Fruit fly (Drosophila melanogaster) whole organism, embryonic: ENCODE measurements around the gene SMC6.
A peak's percentile ranks its signal among the peaks of the same experiment; 100 is the strongest.

Experiments used
- B-H2 ChIP-seq: fragments of 200-800 bp; sonication (Bioruptor generic); optimal IDR thresholded peaks from 2 replicates; lab custom pipeline; 2018; ENCODE audit warnings: missing biosample characterization, mild to moderate bottlenecking, missing genetic modification characterization
- CG1024 ChIP-seq: fragments of 200-800 bp; sonication (Bioruptor generic); IDR thresholded peaks from 2 replicates; pipeline ENCODE4 v1.3.6; 2022; ENCODE audit warnings: missing biosample characterization, missing genetic modification characterization
- CG10267 ChIP-seq: fragments of 200-800 bp; sonication (Bioruptor generic); optimal IDR thresholded peaks from 2 replicates; lab custom pipeline; 2018; ENCODE audit warnings: missing biosample characterization, mild to moderate bottlenecking, missing genetic modification characterization, moderate library complexity
- CG10979 ChIP-seq: fragments of 200-800 bp; sonication (Bioruptor generic); optimal IDR thresholded peaks from 2 replicates; lab custom pipeline; 2018; ENCODE audit warnings: missing biosample characterization, mild to moderate bottlenecking, missing genetic modification characterization, moderate library complexity
- CG12219 ChIP-seq: fragments of 200-800 bp; sonication (Bioruptor generic); optimal IDR thresholded peaks from 3 replicates; lab custom pipeline; 2018; ENCODE audit warnings: missing biosample characterization, mild to moderate bottlenecking, missing genetic modification characterization
- CG12236 ChIP-seq: fragments of 200-800 bp; sonication (Bioruptor generic); optimal IDR thresholded peaks from 2 replicates; lab custom pipeline; 2016; ENCODE audit warnings: missing biosample characterization, missing genetic modification characterization
- CG12942 ChIP-seq: fragments of 200-800 bp; sonication (Bioruptor generic); optimal IDR thresholded peaks from 3 replicates; lab custom pipeline; 2016; ENCODE audit warnings: missing biosample characterization, missing genetic modification characterization
- CG13424 ChIP-seq: fragments of 200-800 bp; sonication (Bioruptor generic); optimal IDR thresholded peaks from 2 replicates; lab custom pipeline; 2019; ENCODE audit warnings: missing biosample characterization, mild to moderate bottlenecking, missing genetic modification characterization, moderate library complexity
- CG14710 ChIP-seq: fragments of 200-800 bp; sonication (Bioruptor generic); optimal IDR thresholded peaks from 3 replicates; lab custom pipeline; 2019; ENCODE audit warnings: missing biosample characterization, mild to moderate bottlenecking, missing genetic modification characterization, moderate library complexity
- CG14860 ChIP-seq: fragments of 200-800 bp; sonication (Bioruptor generic); IDR thresholded peaks from 3 replicates; pipeline ENCODE4 v1.3.6; 2022; ENCODE audit warnings: missing biosample characterization, missing genetic modification characterization; ENCODE audit not compliant: partially characterized antibody
- CG16863 ChIP-seq: fragments of 200-800 bp; sonication (Bioruptor generic); optimal IDR thresholded peaks from 3 replicates; lab custom pipeline; 2016; ENCODE audit warnings: missing biosample characterization, missing genetic modification characterization
- CG18011 ChIP-seq: fragments of 200-800 bp; sonication (Bioruptor generic); optimal IDR thresholded peaks from 2 replicates; lab custom pipeline; 2017; ENCODE audit warnings: missing biosample characterization, missing genetic modification characterization, mild to moderate bottlenecking, moderate library complexity, missing genotype
- CG30431 ChIP-seq: fragments of 200-800 bp; sonication (Bioruptor generic); optimal IDR thresholded peaks from 2 replicates; lab custom pipeline; 2017; ENCODE audit warnings: missing biosample characterization, missing genetic modification characterization
- CG31441 ChIP-seq: fragments of 200-800 bp; sonication (Bioruptor generic); IDR thresholded peaks from 2 replicates; pipeline ENCODE4 v1.3.6; 2022; ENCODE audit warnings: missing biosample characterization, missing genetic modification characterization
- CG32767 ChIP-seq: fragments of 200-800 bp; sonication (Bioruptor generic); IDR thresholded peaks from 2 replicates; pipeline ENCODE4 v1.3.6; 2022; ENCODE audit warnings: missing biosample characterization, missing genetic modification characterization
- CG32772 ChIP-seq: fragments of 200-800 bp; sonication (Bioruptor generic); IDR thresholded peaks from 2 replicates; pipeline ENCODE4 v1.3.6; 2022; ENCODE audit warnings: missing biosample characterization, missing genetic modification characterization
- CG3407 ChIP-seq: fragments of 200-800 bp; sonication (Bioruptor generic); optimal IDR thresholded peaks from 2 replicates; lab custom pipeline; 2018; ENCODE audit warnings: missing biosample characterization, mild to moderate bottlenecking, missing genetic modification characterization
- CG5245 ChIP-seq: fragments of 200-800 bp; sonication (Bioruptor generic); optimal IDR thresholded peaks from 3 replicates; lab custom pipeline; 2016; ENCODE audit warnings: missing biosample characterization, missing genetic modification characterization
- CG7271 ChIP-seq: fragments of 200-800 bp; sonication (Bioruptor generic); optimal IDR thresholded peaks from 2 replicates; lab custom pipeline; 2018; ENCODE audit warnings: missing biosample characterization, mild to moderate bottlenecking, missing genetic modification characterization, moderate library complexity
- CG9215 ChIP-seq: fragments of 200-800 bp; sonication (Bioruptor generic); IDR thresholded peaks from 2 replicates; pipeline ENCODE4 v1.3.6; 2022; ENCODE audit warnings: missing biosample characterization, missing genetic modification characterization
- CkIIα-i1 ChIP-seq: fragments of 200-800 bp; sonication (Bioruptor generic); IDR thresholded peaks from 2 replicates; pipeline ENCODE4 v1.3.6; 2022; ENCODE audit warnings: missing biosample characterization, missing genetic modification characterization
- Dll ChIP-seq: fragments of 200-800 bp; sonication (Bioruptor generic); IDR thresholded peaks from 4 replicates; pipeline ENCODE4 v1.3.6; 2022; ENCODE audit warnings: missing biosample characterization, missing genetic modification characterization; ENCODE audit not compliant: partially characterized antibody
- Drgx ChIP-seq: fragments of 200-800 bp; sonication (Bioruptor generic); IDR thresholded peaks from 2 replicates; pipeline ENCODE4 v1.3.6; 2022; ENCODE audit warnings: missing biosample characterization, missing genetic modification characterization
- GATAe ChIP-seq: fragments of 200-800 bp; sonication (Bioruptor generic); conservative IDR thresholded peaks from 2 replicates; pipeline ENCODE4 v1.3.6; 2022; ENCODE audit warnings: missing biosample characterization, missing genetic modification characterization
- Jarid2 ChIP-seq: fragments of 200-800 bp; sonication (Bioruptor generic); optimal IDR thresholded peaks from 3 replicates; lab custom pipeline; 2017; ENCODE audit warnings: mild to moderate bottlenecking, missing biosample characterization, missing genetic modification reagents, missing genetic modification characterization
- Kr ChIP-seq: fragments of 200-800 bp; sonication (Bioruptor generic); optimal IDR thresholded peaks from 2 replicates; lab custom pipeline; 2017; ENCODE audit warnings: missing biosample characterization, mild to moderate bottlenecking, missing genetic modification characterization
- MBD-R2 ChIP-seq: fragments of 200-800 bp; sonication (Bioruptor generic); IDR thresholded peaks from 2 replicates; pipeline ENCODE4 v1.3.6; 2022; ENCODE audit warnings: missing biosample characterization, missing genetic modification characterization
- MTF-1 ChIP-seq: fragments of 200-800 bp; sonication (Bioruptor generic); optimal IDR thresholded peaks from 2 replicates; lab custom pipeline; 2018; ENCODE audit warnings: missing biosample characterization, mild to moderate bottlenecking, missing genetic modification characterization, borderline replicate concordance
- Mes4 ChIP-seq: fragments of 200-800 bp; sonication (Bioruptor generic); optimal IDR thresholded peaks from 2 replicates; lab custom pipeline; 2016; ENCODE audit warnings: missing biosample characterization, missing genetic modification characterization
- Neu2 ChIP-seq: fragments of 200-800 bp; sonication (Bioruptor generic); optimal IDR thresholded peaks from 3 replicates; lab custom pipeline; 2016; ENCODE audit warnings: missing biosample characterization, missing genetic modification characterization, borderline replicate concordance
- Side ChIP-seq: fragments of 200-800 bp; sonication (Bioruptor generic); optimal IDR thresholded peaks from 2 replicates; lab custom pipeline; 2016; ENCODE audit warnings: missing biosample characterization, missing genetic modification characterization
- Sry-β ChIP-seq: fragments of 200-800 bp; sonication (Bioruptor generic); optimal IDR thresholded peaks from 2 replicates; lab custom pipeline; 2018; ENCODE audit warnings: missing biosample characterization, mild to moderate bottlenecking, missing genetic modification characterization, moderate library complexity
- bab2 ChIP-seq: fragments of 200-800 bp; sonication (Bioruptor generic); optimal IDR thresholded peaks from 2 replicates; lab custom pipeline; 2016; ENCODE audit warnings: missing biosample characterization, missing genetic modification characterization
- bsh ChIP-seq, 2 experiments: fragments of 200-800 bp; sonication (Bioruptor generic); optimal IDR thresholded peaks; 2 replicates each; lab custom pipeline; 2017 to 2018; ENCODE audit warnings: mild to moderate bottlenecking in 2 of 2, missing biosample characterization in 2 of 2, missing genetic modification characterization in 2 of 2, moderate library complexity in 1 of 2
- gsb-n ChIP-seq: fragments of 200-800 bp; sonication (Bioruptor generic); optimal IDR thresholded peaks from 3 replicates; lab custom pipeline; 2018; ENCODE audit warnings: missing biosample characterization, mild to moderate bottlenecking, missing genetic modification characterization
- hb ChIP-seq: fragments of 200-800 bp; sonication (Bioruptor generic); IDR thresholded peaks from 3 replicates; pipeline ENCODE4 v1.3.6; 2022; ENCODE audit warnings: missing biosample characterization, missing genetic modification characterization; ENCODE audit not compliant: partially characterized antibody
- inv ChIP-seq: fragments of 200-800 bp; sonication (Bioruptor generic); IDR thresholded peaks from 2 replicates; pipeline ENCODE4 v1.3.6; 2022; ENCODE audit warnings: missing biosample characterization, missing genetic modification characterization; ENCODE audit not compliant: partially characterized antibody
- lov ChIP-seq, 2 experiments: fragments of 200-800 bp in 1 of 2; fragments of >200 bp in 1 of 2; sonication (Bioruptor generic) in 1 of 2; IDR thresholded peaks in 1 of 2; optimal IDR thresholded peaks in 1 of 2; 2 replicates in 1 of 2; 3 replicates in 1 of 2; pipeline versions ENCODE4 v1.3.6 to Lab custom; 2017 to 2022; ENCODE audit warnings: missing biosample characterization in 1 of 2, missing genetic modification characterization in 1 of 2
- mam ChIP-seq: fragments of 200-800 bp; sonication (Bioruptor generic); optimal IDR thresholded peaks from 3 replicates; lab custom pipeline; 2016; ENCODE audit warnings: missing biosample characterization, missing genetic modification characterization
- nau ChIP-seq: fragments of 200-800 bp; sonication (Bioruptor generic); optimal IDR thresholded peaks from 3 replicates; lab custom pipeline; 2017; ENCODE audit warnings: missing biosample characterization, mild to moderate bottlenecking, missing genetic modification characterization, missing genetic modification reagents
- nerfin-1 ChIP-seq: fragments of 200-800 bp; sonication (Bioruptor generic); optimal IDR thresholded peaks from 3 replicates; lab custom pipeline; 2019; ENCODE audit warnings: missing biosample characterization, mild to moderate bottlenecking, missing genetic modification characterization, moderate library complexity
- pnt ChIP-seq: fragments of 200-800 bp; sonication (Bioruptor generic); optimal IDR thresholded peaks from 3 replicates; lab custom pipeline; 2016; ENCODE audit warnings: missing biosample characterization, missing genetic modification characterization
- schlank ChIP-seq: fragments of 200-800 bp; sonication (Bioruptor generic); optimal IDR thresholded peaks from 2 replicates; lab custom pipeline; 2018; ENCODE audit warnings: missing biosample characterization, mild to moderate bottlenecking, missing genetic modification characterization
- seq ChIP-seq: fragments of 200-800 bp; sonication (Bioruptor generic); IDR thresholded peaks from 2 replicates; pipeline ENCODE4 v1.3.6; 2022; ENCODE audit warnings: missing biosample characterization, missing genetic modification characterization
- tll ChIP-seq, 2 experiments: fragments of 200-800 bp in 1 of 2; fragments of >200 bp in 1 of 2; sonication (Bioruptor generic) in 1 of 2; optimal IDR thresholded peaks; 2 replicates each; lab custom pipeline; 2017 to 2019; ENCODE audit warnings: missing biosample characterization in 2 of 2, missing genetic modification characterization in 2 of 2, mild to moderate bottlenecking in 1 of 2, moderate library complexity in 1 of 2
- usp ChIP-seq: fragments of >200 bp; optimal IDR thresholded peaks from 2 replicates; lab custom pipeline; 2017; ENCODE audit warnings: missing biosample characterization, missing genetic modification characterization
- zfh2 ChIP-seq: fragments of 200-800 bp; sonication (Bioruptor generic); optimal IDR thresholded peaks from 2 replicates; lab custom pipeline; 2016; ENCODE audit warnings: missing biosample characterization, missing genetic modification characterization

Gene SMC6

dm6 chr3R:24161173-24161811 lies 31.9 kb downstream of the SMC6 start, which contains the start of the genes Myo95E and TBC1d7 (continued):
- peak; percentile 55; the same call in 2 of the 3 replicates for TF ChIP-seq CG14860 (GFP tag; lab: Robert Waterston, UW)
- TF ChIP-seq schlank (tag; lab: Kevin White, UChicago) = peak; percentile 47
- peak; percentile 55 for TF ChIP-seq CG18011 (GFP tag; lab: Kevin White, UChicago)
- peak; percentile 61 for TF ChIP-seq CG3407 (GFP tag; lab: Kevin White, UChicago)
- TF ChIP-seq gsb-n (tag; lab: Kevin White, UChicago) = no peak
- TF ChIP-seq usp (GFP tag; lab: Kevin White, UChicago) = no peak
- TF ChIP-seq CkIIα-i1 = 0 out of 2 replicates have a peak, but pooled peaks have one; percentile 31
- TF ChIP-seq Kr = no peak
- TF ChIP-seq CG10267 (tag; lab: Kevin White, UChicago) = peak; percentile 84
- peak; percentile 78 for TF ChIP-seq nerfin-1 (tag; lab: Kevin White, UChicago)
- TF ChIP-seq nau (GFP tag; lab: Kevin White, UChicago) = no peak
- peak; percentile 75 for TF ChIP-seq CG30431 (GFP tag; lab: Kevin White, UChicago)
- no peak for TF ChIP-seq Side
- peak; percentile 64 for TF ChIP-seq Sry-β (GFP tag; lab: Kevin White, UChicago)
- TF ChIP-seq inv (GFP tag; lab: Robert Waterston, UW) = peak; percentile 62
- TF ChIP-seq CG31441 (GFP tag; lab: Robert Waterston, UW) = no peak
- TF ChIP-seq CG14710 (tag; lab: Kevin White, UChicago) = peak; percentile 90
- TF ChIP-seq CG5245 (GFP tag; lab: Kevin White, UChicago) = peak; percentile 71
- peak; percentile 93 for TF ChIP-seq MBD-R2 (GFP tag; lab: Robert Waterston, UW)
- TF ChIP-seq CG9215 (GFP tag; lab: Robert Waterston, UW) = peak; percentile 85
- peak; percentile 27 for TF ChIP-seq MTF-1
- peak; percentile 56 for TF ChIP-seq mam (GFP tag; lab: Kevin White, UChicago)
- no peak for TF ChIP-seq tll (GFP tag; optimal IDR thresholded peaks at IDR 0.05; lab: Kevin White, UChicago)
- TF ChIP-seq CG32767 = peak; percentile 91
- TF ChIP-seq CG12236 (GFP tag; lab: Kevin White, UChicago) = no peak
- TF ChIP-seq CG1024 (GFP tag; lab: Robert Waterston, UW) = peak; percentile 86
- TF ChIP-seq bsh (GFP tag; optimal IDR thresholded peaks at IDR 0.05; lab: Kevin White, UChicago) = peak; percentile 23 to 89
- TF ChIP-seq Dll = peak; percentile 88
- TF ChIP-seq CG13424 = peak; percentile 90
- TF ChIP-seq Mes4 = no peak
- peak; percentile 73 for TF ChIP-seq zfh2 (GFP tag; lab: Kevin White, UChicago)
- peak; percentile 63 for TF ChIP-seq CG12219 (GFP tag; lab: Kevin White, UChicago)
- peak; percentile 60 for TF ChIP-seq CG7271 (tag; lab: Kevin White, UChicago)
- peak; percentile 61 for TF ChIP-seq B-H2 (GFP tag; lab: Kevin White, UChicago)
- peak; percentile 78 for TF ChIP-seq CG12942
- no peak for TF ChIP-seq hb (GFP tag; lab: Robert Waterston, UW)
- peak; percentile 6 for TF ChIP-seq CG16863 (GFP tag; lab: Kevin White, UChicago)
- peak; percentile 89 for TF ChIP-seq Drgx
- peak; percentile 47; the same call in 1 of the 2 replicates for TF ChIP-seq GATAe (GFP tag; lab: Robert Waterston, UW)
- TF ChIP-seq CG10979 (tag; lab: Kevin White, UChicago) = peak; percentile 86
- no peak for TF ChIP-seq Jarid2 (GFP tag; lab: Kevin White, UChicago)
- TF ChIP-seq seq (GFP tag; lab: Robert Waterston, UW) = peak; percentile 79
- no peak for TF ChIP-seq Neu2 (GFP tag; lab: Kevin White, UChicago)
- peak; percentile 58 for TF ChIP-seq bab2 (GFP tag; lab: Kevin White, UChicago)
- peak; percentile 9 for TF ChIP-seq pnt (GFP tag; lab: Kevin White, UChicago)
- TF ChIP-seq lov (optimal IDR thresholded peaks at IDR 0.05; lab: Kevin White, UChicago) = no peak
- TF ChIP-seq lov (GFP tag; IDR thresholded peaks at IDR 0.05; lab: Robert Waterston, UW) = peak; percentile 75; the same call in 2 of the 3 replicates
- peak; percentile 93 for TF ChIP-seq CG32772
